Worm (Caenorhabditis elegans): Measurements from ENCODE around the gene iff-1.
A peak's percentile ranks its signal among the peaks of the same experiment; 100 is the strongest.

iff-1 gene

ce11 chrIII:9776323-9776722, 29.3 kb upstream of the iff-1 start, which contains the start of gene usp-46 (continued):
- TF ChIP-seq hif-1 (tag; optimal IDR thresholded peaks at IDR 0.05) (no peak), F26F4.8 (GFP tag; conservative IDR thresholded peaks at IDR 0.05) (no peak), nhr-42 (GFP tag; IDR thresholded peaks at IDR 0.05) (no peak), F37D6.2 (tag; optimal IDR thresholded peaks at IDR 0.05) (no peak)

- TF ChIP-seq dpl-1 (GFP tag; optimal IDR thresholded peaks at IDR 0.05): peak; percentile 54
- no peak for TF ChIP-seq D1046.2 (GFP tag; IDR thresholded peaks at IDR 0.05)
- peak; percentile 38 for TF ChIP-seq unc-130 (GFP tag; optimal IDR thresholded peaks at IDR 0.05)
- TF ChIP-seq mes-2 (tag; optimal IDR thresholded peaks at IDR 0.05; ENCODE audit: poor library complexity, severe bottlenecking): peak; percentile 73
- TF ChIP-seq ztf-7 (tag; optimal IDR thresholded peaks at IDR 0.05): no peak
- no peak for TF ChIP-seq lim-7 (GFP tag; IDR thresholded peaks at IDR 0.05)
- no peak for TF ChIP-seq spr-1 (tag; optimal IDR thresholded peaks at IDR 0.05)
- TF ChIP-seq aha-1 (tag): peak; percentile 79
- TF ChIP-seq lin-38 (GFP tag; IDR thresholded peaks at IDR 0.05): peak; percentile 82
Observed at ce11 chrIII:9775916-9776315, 28.9 kb upstream of the iff-1 start.

ce11 chrIII:9772394-9772793, 25.4 kb upstream of the iff-1 start:
- TF ChIP-seq lin-38 (GFP tag; IDR thresholded peaks at IDR 0.05) (0 out of 2 replicates have a peak, but pooled peaks have one; percentile 27), unc-62 (GFP tag; optimal IDR thresholded peaks at IDR 0.05 in 1 of 2) (peak in 1 of 2 experiments; percentile 25), unc-62 (tag; optimal IDR thresholded peaks at IDR 0.05) (no peak), ama-1 (optimal IDR thresholded peaks at IDR 0.05) (no peak), ZK546.5 (tag; optimal IDR thresholded peaks at IDR 0.05) (no peak), jun-1 (tag; optimal IDR thresholded peaks at IDR 0.05) (no peak), mdt-29 (GFP tag; IDR thresholded peaks at IDR 0.05) (no peak), D1046.2 (GFP tag; IDR thresholded peaks at IDR 0.05) (0 out of 2 replicates have a peak, but pooled peaks have one; percentile 50)

ce11 chrIII:9770590-9770989, 23.6 kb upstream of the iff-1 start:
- TF ChIP-seq unc-62 (GFP tag; optimal IDR thresholded peaks at IDR 0.05 in 1 of 2) (peak in 1 of 2 experiments; percentile 97), unc-62 (tag; optimal IDR thresholded peaks at IDR 0.05) (no peak), lir-3 (tag; optimal IDR thresholded peaks at IDR 0.05) (no peak)

ce11 chrIII:9768023-9768422, 21.0 kb upstream of the iff-1 start:
- 0 out of 2 replicates have a peak, but pooled peaks have one; percentile 55 for TF ChIP-seq dmd-9 (GFP tag; IDR thresholded peaks at IDR 0.05)
- 0 out of 2 replicates have a peak, but pooled peaks have one; percentile 14 for TF ChIP-seq lim-7 (GFP tag; IDR thresholded peaks at IDR 0.05)
- TF ChIP-seq gei-8 (GFP tag; optimal IDR thresholded peaks at IDR 0.05): no peak
- peak; percentile 69 for TF ChIP-seq set-16 (GFP tag; IDR thresholded peaks at IDR 0.05)
- TF ChIP-seq unc-62 (GFP tag; optimal IDR thresholded peaks at IDR 0.05 in 1 of 2): peak in 1 of 2 experiments; percentile 17
- TF ChIP-seq unc-62 (tag; optimal IDR thresholded peaks at IDR 0.05): no peak
- no peak for TF ChIP-seq spr-1 (tag; optimal IDR thresholded peaks at IDR 0.05)
- no peak for TF ChIP-seq nhr-41 (GFP tag; IDR thresholded peaks at IDR 0.05)

ce11 chrIII:9767095-9767494, 20.1 kb upstream of the iff-1 start:
- TF ChIP-seq unc-62 (GFP tag; optimal IDR thresholded peaks at IDR 0.05 in 1 of 2) (peak in 1 of 2 experiments; percentile 57), unc-62 (tag; optimal IDR thresholded peaks at IDR 0.05) (no peak), ztf-11 (tag; optimal IDR thresholded peaks at IDR 0.05) (no peak), dmd-6 (GFP tag; IDR thresholded peaks at IDR 0.05) (no peak), mes-2 (tag; optimal IDR thresholded peaks at IDR 0.05; ENCODE audit: poor library complexity, severe bottlenecking) (no peak), Y5F2A.4 (GFP tag; optimal IDR thresholded peaks at IDR 0.05) (no peak), arid-1 (GFP tag; conservative IDR thresholded peaks at IDR 0.05) (no peak), aha-1 (tag) (peak; percentile 50)

- TF ChIP-seq lsy-2 (tag; optimal IDR thresholded peaks at IDR 0.05) (peak; percentile 4 to 70), nhr-41 (GFP tag; IDR thresholded peaks at IDR 0.05) (no peak), vab-7 (GFP tag; IDR thresholded peaks at IDR 0.05) (no peak), nhr-6 (tag; optimal IDR thresholded peaks at IDR 0.05) (no peak), egl-43 (GFP tag; IDR thresholded peaks at IDR 0.05) (no peak), spr-3 (GFP tag; optimal IDR thresholded peaks at IDR 0.05) (no peak), lim-7 (GFP tag; IDR thresholded peaks at IDR 0.05) (no peak), dve-1 (tag; optimal IDR thresholded peaks at IDR 0.05; ENCODE audit: insufficient read depth) (peak; percentile 33), fkh-10 (GFP tag; optimal IDR thresholded peaks at IDR 0.05) (no peak), mep-1 (tag; optimal IDR thresholded peaks at IDR 0.05) (peak; percentile 20), ceh-28 (tag; optimal IDR thresholded peaks at IDR 0.05) (peak; percentile 11), aha-1 (tag) (peak; percentile 97), mdt-29 (GFP tag; IDR thresholded peaks at IDR 0.05) (no peak), hlh-30 (tag; optimal IDR thresholded peaks at IDR 0.05; ENCODE audit: insufficient read depth) (peak; percentile 8), ZK337.2 (GFP tag; IDR thresholded peaks at IDR 0.05) (no peak)
Observed at ce11 chrIII:9766175-9766574, 19.2 kb upstream of the iff-1 start, which contains the start of gene cbp-1. Gene cbp-1 (plus strand): TSS chrIII:9766509.
